Worm (Caenorhabditis elegans): Measurements from ENCODE around the gene kle-2.

- TF ChIP-seq sptf-2 (GFP tag; optimal IDR thresholded peaks at IDR 0.05) (no peak), C06A6.2 (GFP tag; conservative IDR thresholded peaks at IDR 0.05) (no peak), unc-62 (GFP tag; optimal IDR thresholded peaks at IDR 0.05) (no peak), pha-4 (tag; optimal IDR thresholded peaks at IDR 0.05) (no peak), Y53G8AR.9 (GFP tag; conservative IDR thresholded peaks at IDR 0.05) (no peak), attf-3 (GFP tag; conservative IDR thresholded peaks at IDR 0.05) (no peak), attf-5 (GFP tag; optimal IDR thresholded peaks at IDR 0.05) (no peak), Y95B8A.8 (GFP tag; IDR thresholded peaks at IDR 0.05) (no peak), snpc-4 (GFP tag; optimal IDR thresholded peaks at IDR 0.05) (no peak), snpc-4 (tag; optimal IDR thresholded peaks at IDR 0.05) (no peak), die-1 (tag; optimal IDR thresholded peaks at IDR 0.05) (no peak), B0336.3 (GFP tag; IDR thresholded peaks at IDR 0.05) (no peak), sdz-38 (tag; optimal IDR thresholded peaks at IDR 0.05) (no peak), F10E7.11 (tag; optimal IDR thresholded peaks at IDR 0.05) (no peak)
Observed at ce11 chrIII:7948802-7949201, 7.3 kb downstream of the kle-2 start, which contains the start of gene col-90.

Measured in whole organism, young adult.